Fruit fly (Drosophila melanogaster) whole organism, embryonic: Measurements from ENCODE around the gene Ogdh.

Source experiments
- ATbp ChIP-seq: fragments of 200-800 bp; sonication (Bioruptor generic); optimal IDR thresholded peaks from 2 replicates; lab custom pipeline; 2017; ENCODE audit warnings: missing biosample characterization, mild to moderate bottlenecking, missing genetic modification characterization, missing genetic modification reagents
- Blimp-1 ChIP-seq: fragments of 200-800 bp; sonication (Bioruptor generic); optimal IDR thresholded peaks from 3 replicates; lab custom pipeline; 2018; ENCODE audit warnings: missing biosample characterization, missing genetic modification characterization, mild to moderate bottlenecking, moderate library complexity, missing genetic modification reagents
- BtbVII ChIP-seq: fragments of 200-800 bp; sonication (Bioruptor generic); optimal IDR thresholded peaks from 3 replicates; lab custom pipeline; 2017; ENCODE audit warnings: missing biosample characterization, mild to moderate bottlenecking, missing genetic modification characterization
- CG10209 ChIP-seq: fragments of 200-800 bp; sonication (Bioruptor generic); optimal IDR thresholded peaks from 3 replicates; lab custom pipeline; 2017; ENCODE audit warnings: missing biosample characterization, mild to moderate bottlenecking, missing genetic modification characterization, missing genetic modification reagents
- CG10543 ChIP-seq: fragments of 200-800 bp; sonication (Bioruptor generic); optimal IDR thresholded peaks from 3 replicates; lab custom pipeline; 2017; ENCODE audit warnings: missing biosample characterization, mild to moderate bottlenecking, missing genetic modification characterization, moderate library complexity
- CG11085 ChIP-seq: fragments of 200-800 bp; sonication (Bioruptor generic); IDR thresholded peaks from 2 replicates; pipeline ENCODE4 v1.3.6; 2022; ENCODE audit warnings: missing biosample characterization, missing genetic modification characterization
- CG11560 ChIP-seq: fragments of 200-800 bp; sonication (Bioruptor generic); IDR thresholded peaks from 3 replicates; pipeline ENCODE4 v1.3.6; 2022; ENCODE audit warnings: missing biosample characterization, missing genetic modification characterization
- CG11695 ChIP-seq: fragments of 200-800 bp; sonication (Bioruptor generic); IDR thresholded peaks from 3 replicates; pipeline ENCODE4 v1.3.6; 2022; ENCODE audit warnings: missing biosample characterization, missing genetic modification characterization
- CG12071 ChIP-seq: fragments of 200-800 bp; sonication (Bioruptor generic); optimal IDR thresholded peaks from 3 replicates; lab custom pipeline; 2018; ENCODE audit warnings: missing biosample characterization, mild to moderate bottlenecking, missing genetic modification characterization
- CG1233 ChIP-seq: fragments of 200-800 bp; sonication (Bioruptor generic); optimal IDR thresholded peaks from 4 replicates; lab custom pipeline; 2018; ENCODE audit warnings: missing biosample characterization, mild to moderate bottlenecking, missing genetic modification characterization
- CG14050 ChIP-seq: fragments of 200-800 bp; sonication (Bioruptor generic); IDR thresholded peaks from 3 replicates; pipeline ENCODE4 v1.3.6; 2022; ENCODE audit warnings: missing biosample characterization, missing genetic modification characterization
- CG1792 ChIP-seq: fragments of 200-800 bp; sonication (Bioruptor generic); optimal IDR thresholded peaks from 2 replicates; lab custom pipeline; 2016; ENCODE audit warnings: missing biosample characterization, missing genetic modification characterization
- CG31365 ChIP-seq: fragments of 200-800 bp; sonication (Bioruptor generic); optimal IDR thresholded peaks from 2 replicates; lab custom pipeline; 2018; ENCODE audit warnings: missing biosample characterization, mild to moderate bottlenecking, missing genetic modification characterization
- CG32772 ChIP-seq: fragments of 200-800 bp; sonication (Bioruptor generic); IDR thresholded peaks from 2 replicates; pipeline ENCODE4 v1.3.6; 2022; ENCODE audit warnings: missing biosample characterization, missing genetic modification characterization
- CG3281 ChIP-seq: fragments of 200-800 bp; sonication (Bioruptor generic); optimal IDR thresholded peaks from 3 replicates; lab custom pipeline; 2017; ENCODE audit warnings: missing biosample characterization, mild to moderate bottlenecking, missing genetic modification characterization
- CG3407 ChIP-seq: fragments of 200-800 bp; sonication (Bioruptor generic); optimal IDR thresholded peaks from 2 replicates; lab custom pipeline; 2018; ENCODE audit warnings: missing biosample characterization, mild to moderate bottlenecking, missing genetic modification characterization
- CG34422 ChIP-seq: fragments of 200-800 bp; sonication (Bioruptor generic); IDR thresholded peaks from 3 replicates; pipeline ENCODE4 v1.3.6; 2022; ENCODE audit warnings: missing biosample characterization, missing genetic modification characterization
- CG4282 ChIP-seq: fragments of 200-800 bp; sonication (Bioruptor generic); optimal IDR thresholded peaks from 2 replicates; lab custom pipeline; 2016; ENCODE audit warnings: missing biosample characterization, missing genetic modification characterization
- CG7357 ChIP-seq: fragments of 200-800 bp; sonication (Bioruptor generic); IDR thresholded peaks from 3 replicates; pipeline ENCODE4 v1.3.6; 2022; ENCODE audit warnings: missing biosample characterization, missing genetic modification characterization
- CG7556 ChIP-seq: fragments of 200-800 bp; sonication (Bioruptor generic); optimal IDR thresholded peaks from 2 replicates; lab custom pipeline; 2017; ENCODE audit warnings: missing biosample characterization, mild to moderate bottlenecking, missing genetic modification characterization
- CG7786 ChIP-seq: fragments of 200-800 bp; sonication (Bioruptor generic); optimal IDR thresholded peaks from 2 replicates; lab custom pipeline; 2016; ENCODE audit warnings: missing biosample characterization, missing genetic modification characterization
- CG8290 ChIP-seq, 3 experiments: fragments of 200-800 bp; sonication (Bioruptor generic); optimal IDR thresholded peaks; 2 replicates each; lab custom pipeline; 2016 to 2019; ENCODE audit warnings: missing biosample characterization in 3 of 3, missing genetic modification characterization in 3 of 3, mild to moderate bottlenecking in 2 of 3, moderate library complexity in 1 of 3
- CG8765 ChIP-seq: fragments of 200-800 bp; sonication (Bioruptor generic); IDR thresholded peaks from 2 replicates; pipeline ENCODE4 v1.3.6; 2022; ENCODE audit warnings: missing biosample characterization, missing genetic modification characterization
- Dfd ChIP-seq, 2 experiments: fragments of >200 bp; optimal IDR thresholded peaks; 2 replicates each; lab custom pipeline; 2017; ENCODE audit warnings: missing biosample characterization in 2 of 2, missing genetic modification characterization in 2 of 2
- Ets97D ChIP-seq: fragments of 200-800 bp; sonication (Bioruptor generic); optimal IDR thresholded peaks from 3 replicates; lab custom pipeline; 2016; ENCODE audit warnings: missing biosample characterization, missing genetic modification characterization
- GATAe ChIP-seq: fragments of 200-800 bp; sonication (Bioruptor generic); conservative IDR thresholded peaks from 2 replicates; pipeline ENCODE4 v1.3.6; 2022; ENCODE audit warnings: missing biosample characterization, missing genetic modification characterization
- NK7.1 ChIP-seq: fragments of 200-800 bp; sonication (Bioruptor generic); optimal IDR thresholded peaks from 3 replicates; lab custom pipeline; 2016; ENCODE audit warnings: missing biosample characterization, missing genetic modification characterization
- Opbp ChIP-seq: fragments of 200-800 bp; sonication (Bioruptor generic); IDR thresholded peaks from 3 replicates; pipeline ENCODE4 v1.3.6; 2022; ENCODE audit warnings: missing biosample characterization, missing genetic modification characterization; ENCODE audit not compliant: partially characterized antibody
- Sox102F ChIP-seq: fragments of 200-800 bp; sonication (Bioruptor generic); optimal IDR thresholded peaks from 2 replicates; lab custom pipeline; 2018; ENCODE audit warnings: missing biosample characterization, mild to moderate bottlenecking, missing genetic modification characterization, moderate library complexity
- TFAM ChIP-seq: fragments of 200-800 bp; sonication (Bioruptor generic); optimal IDR thresholded peaks from 2 replicates; lab custom pipeline; 2017; ENCODE audit warnings: missing biosample characterization, missing genetic modification characterization, inconsistent platforms
- Xrp1 ChIP-seq: fragments of 200-800 bp; sonication (Bioruptor generic); IDR thresholded peaks from 2 replicates; pipeline ENCODE4 v1.3.6; 2022; ENCODE audit warnings: missing biosample characterization, missing genetic modification characterization
- al ChIP-seq: fragments of 200-800 bp; sonication (Bioruptor generic); IDR thresholded peaks from 2 replicates; pipeline ENCODE4 v1.3.6; 2022; ENCODE audit warnings: missing biosample characterization, missing genetic modification characterization
- az2 ChIP-seq: fragments of 200-800 bp; sonication (Bioruptor generic); optimal IDR thresholded peaks from 3 replicates; lab custom pipeline; 2016; ENCODE audit warnings: missing biosample characterization, missing genetic modification characterization
- corto ChIP-seq: fragments of 200-800 bp; sonication (Bioruptor generic); optimal IDR thresholded peaks from 2 replicates; lab custom pipeline; 2016; ENCODE audit warnings: missing biosample characterization, mild to moderate bottlenecking, missing genetic modification characterization, moderate library complexity
- dati ChIP-seq: fragments of 200-800 bp; sonication (Bioruptor generic); IDR thresholded peaks from 2 replicates; pipeline ENCODE4 v1.3.6; 2022; ENCODE audit warnings: missing biosample characterization, missing genetic modification characterization
- fd102C ChIP-seq: fragments of 200-800 bp; sonication (Bioruptor generic); optimal IDR thresholded peaks from 2 replicates; lab custom pipeline; 2018; ENCODE audit warnings: missing biosample characterization, mild to moderate bottlenecking, missing genetic modification characterization, moderate library complexity
- fd3F ChIP-seq: fragments of 200-800 bp; sonication (Bioruptor generic); optimal IDR thresholded peaks from 2 replicates; lab custom pipeline; 2018; ENCODE audit warnings: missing biosample characterization, mild to moderate bottlenecking, missing genetic modification characterization, moderate library complexity
- lbe ChIP-seq: fragments of 200-800 bp; sonication (Bioruptor generic); optimal IDR thresholded peaks from 2 replicates; lab custom pipeline; 2016; ENCODE audit warnings: missing biosample characterization, mild to moderate bottlenecking, missing genetic modification characterization
- odd ChIP-seq: fragments of 200-800 bp; sonication (Bioruptor generic); optimal IDR thresholded peaks from 2 replicates; lab custom pipeline; 2017; ENCODE audit warnings: missing biosample characterization, mild to moderate bottlenecking, missing genetic modification characterization
- pzg ChIP-seq: fragments of 200-800 bp; sonication (Bioruptor generic); optimal IDR thresholded peaks from 3 replicates; lab custom pipeline; 2018; ENCODE audit warnings: missing biosample characterization, mild to moderate bottlenecking, missing genetic modification characterization, moderate library complexity
- repo ChIP-seq: fragments of 200-800 bp; sonication (Bioruptor generic); optimal IDR thresholded peaks from 2 replicates; lab custom pipeline; 2016; ENCODE audit warnings: missing biosample characterization, missing genetic modification characterization
- rib ChIP-seq: fragments of 200-800 bp; sonication (Bioruptor generic); IDR thresholded peaks from 2 replicates; pipeline ENCODE4 v1.3.6; 2022; ENCODE audit warnings: missing biosample characterization, missing genetic modification characterization
- sim ChIP-seq: fragments of 200-800 bp; sonication (Bioruptor generic); IDR thresholded peaks from 2 replicates; pipeline ENCODE4 v1.3.6; 2022; ENCODE audit warnings: missing biosample characterization, missing genetic modification characterization
- sqz ChIP-seq: fragments of 200-800 bp; sonication (Bioruptor generic); optimal IDR thresholded peaks from 3 replicates; lab custom pipeline; 2018; ENCODE audit warnings: missing biosample characterization, mild to moderate bottlenecking, missing genetic modification characterization
- stwl ChIP-seq: fragments of 200-800 bp; sonication (Bioruptor generic); optimal IDR thresholded peaks from 3 replicates; lab custom pipeline; 2018; ENCODE audit warnings: missing biosample characterization, mild to moderate bottlenecking, missing genetic modification characterization, moderate library complexity
- sug ChIP-seq: fragments of 200-800 bp; optimal IDR thresholded peaks from 2 replicates; lab custom pipeline; 2019; ENCODE audit warnings: missing biosample characterization, mild to moderate bottlenecking, missing genetic modification characterization, moderate library complexity
- toy ChIP-seq: fragments of 200-800 bp; sonication (Bioruptor generic); IDR thresholded peaks from 2 replicates; pipeline ENCODE4 v1.3.6; 2022; ENCODE audit warnings: missing biosample characterization, missing genetic modification characterization

Ogdh gene

dm6 chr3L:16985578-16985977 is 31.0 kb downstream of the Ogdh start (continued):
- peak; percentile 43 for TF ChIP-seq stwl (tag; lab: Kevin White, UChicago)
- no peak for TF ChIP-seq CG32772
- no peak for TF ChIP-seq dati
- TF ChIP-seq CG8290 (GFP tag; optimal IDR thresholded peaks at IDR 0.05; lab: Kevin White, UChicago), result no peak
- peak in 1 of 2 experiments; percentile 37 for TF ChIP-seq CG8290 (tag; optimal IDR thresholded peaks at IDR 0.05; lab: Kevin White, UChicago)
- TF ChIP-seq BtbVII (GFP tag; lab: Kevin White, UChicago), result no peak

DNA sequence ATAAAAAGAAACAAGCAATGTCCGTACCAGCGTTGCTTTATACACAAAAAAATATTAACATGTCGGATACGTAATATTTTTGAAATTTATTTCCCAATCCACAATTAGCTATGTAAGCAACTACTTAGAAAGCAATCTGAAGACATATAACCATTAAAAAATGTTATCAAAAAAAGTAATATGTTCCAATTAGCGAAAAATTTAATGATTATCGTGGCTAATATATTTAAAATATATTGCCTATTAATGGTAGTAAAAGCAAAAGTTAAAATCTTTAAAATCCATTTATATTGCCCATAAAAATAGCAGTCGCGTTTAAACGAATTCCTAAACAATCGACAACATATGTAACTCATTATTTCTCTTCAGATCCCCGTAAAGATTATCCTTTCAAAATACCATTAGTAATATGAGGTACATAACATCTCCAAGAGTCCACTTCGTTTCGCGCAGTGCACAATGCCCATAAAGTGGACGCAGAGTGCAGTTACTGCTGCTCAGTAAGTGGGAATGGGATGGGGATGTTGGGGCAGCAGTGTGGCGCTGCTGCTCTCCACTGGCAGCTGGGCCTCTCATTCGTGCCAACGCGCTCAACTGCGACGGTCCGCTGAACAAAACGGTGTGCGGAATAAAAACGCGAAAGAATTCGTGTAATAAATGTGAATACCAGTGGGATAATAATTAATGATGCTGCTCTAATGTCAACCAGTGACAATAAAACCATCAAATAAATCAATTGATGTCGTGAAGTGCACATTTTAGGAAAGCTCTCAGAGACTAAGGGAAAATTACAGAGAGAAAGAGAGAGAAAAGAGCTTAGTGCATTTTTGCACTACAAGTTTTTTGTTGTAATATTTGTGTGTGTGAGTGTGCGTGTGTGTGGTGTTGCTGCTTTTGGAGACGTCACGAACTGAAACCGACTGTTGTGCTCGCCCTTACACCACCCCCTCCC is 31.7 kb downstream of the Ogdh start:
- no peak for TF ChIP-seq Opbp (GFP tag; lab: Robert Waterston, UW)
- TF ChIP-seq CG3281 (GFP tag; lab: Kevin White, UChicago), result peak; percentile 68
- TF ChIP-seq CG3407 (GFP tag; lab: Kevin White, UChicago), result peak; percentile 11
- no peak for TF ChIP-seq CG14050 (GFP tag; lab: Robert Waterston, UW)
- TF ChIP-seq pzg (GFP tag; lab: Kevin White, UChicago), result no peak
- TF ChIP-seq sug, result peak; percentile 15
- TF ChIP-seq dati, result peak; percentile 52; the same call in 1 of the 2 replicates
- TF ChIP-seq CG34422 (GFP tag; lab: Robert Waterston, UW), result no peak; the same call in 1 of the 3 replicates
- TF ChIP-seq CG31365 (tag; lab: Kevin White, UChicago), result no peak
- TF ChIP-seq Dfd (GFP tag; optimal IDR thresholded peaks at IDR 0.05; lab: Kevin White, UChicago), result no peak
- no peak for TF ChIP-seq sqz (GFP tag; lab: Kevin White, UChicago)
- TF ChIP-seq Ets97D, result no peak
- peak; percentile 85 for TF ChIP-seq CG7556 (GFP tag; lab: Kevin White, UChicago)
- TF ChIP-seq CG4282 (GFP tag; lab: Kevin White, UChicago), result no peak
- no peak for TF ChIP-seq fd102C (GFP tag; lab: Kevin White, UChicago)
- no peak for TF ChIP-seq TFAM (GFP tag; lab: Kevin White, UChicago)
- peak; percentile 52 for TF ChIP-seq az2 (GFP tag; lab: Kevin White, UChicago)
- TF ChIP-seq CG7357 (GFP tag; lab: Robert Waterston, UW), result peak; percentile 40; the same call in 1 of the 3 replicates
- TF ChIP-seq CG12071, result peak; percentile 31
- TF ChIP-seq CG10209, result peak; percentile 63
- TF ChIP-seq CG7786 (GFP tag; lab: Kevin White, UChicago), result peak; percentile 11
- TF ChIP-seq al, result peak; percentile 49; the same call in 1 of the 2 replicates
- peak; percentile 21; the same call in 1 of the 2 replicates for TF ChIP-seq Xrp1 (GFP tag; lab: Robert Waterston, UW)
- TF ChIP-seq rib, result no peak
- no peak for TF ChIP-seq toy (GFP tag; lab: Robert Waterston, UW)
- TF ChIP-seq odd (GFP tag; lab: Kevin White, UChicago), result peak; percentile 65
- TF ChIP-seq corto, result no peak
- no peak for TF ChIP-seq CG1233 (GFP tag; lab: Kevin White, UChicago)
- TF ChIP-seq CG11560 (tag; lab: Robert Waterston, UW), result no peak
- TF ChIP-seq fd3F (GFP tag; lab: Kevin White, UChicago), result no peak
- TF ChIP-seq CG11695 (GFP tag; lab: Robert Waterston, UW), result peak; percentile 33; the same call in 1 of the 3 replicates
- no peak for TF ChIP-seq CG11085 (GFP tag; lab: Robert Waterston, UW)
- TF ChIP-seq repo (GFP tag; lab: Kevin White, UChicago), result no peak
- TF ChIP-seq Sox102F, result peak; percentile 60
- no peak for TF ChIP-seq CG10543 (GFP tag; lab: Kevin White, UChicago)
- TF ChIP-seq GATAe (GFP tag; lab: Robert Waterston, UW), result no peak
- TF ChIP-seq Blimp-1 (GFP tag; lab: Kevin White, UChicago), result no peak
- TF ChIP-seq sim (GFP tag; lab: Robert Waterston, UW), result no peak
- no peak for TF ChIP-seq NK7.1 (GFP tag; lab: Kevin White, UChicago)
- no peak for TF ChIP-seq lbe (GFP tag; lab: Kevin White, UChicago)
- TF ChIP-seq ATbp (GFP tag; lab: Kevin White, UChicago), result peak; percentile 40
- TF ChIP-seq CG1792, result no peak
- TF ChIP-seq CG8765 (GFP tag; lab: Robert Waterston, UW), result no peak
